Fruit fly (Drosophila melanogaster) whole organism, pupa: Measurements from ENCODE around the gene CG4287.

Experiments used
- CG10348 ChIP-seq: fragments of 200-800 bp; sonication (Bioruptor generic); IDR thresholded peaks from 2 replicates; pipeline ENCODE4 v1.3.6; 2022; ENCODE audit warnings: missing biosample characterization, missing genetic modification characterization
- CG8159 ChIP-seq: fragments of 200-800 bp; sonication (Bioruptor generic); optimal IDR thresholded peaks from 3 replicates; lab custom pipeline; 2018; ENCODE audit warnings: missing biosample characterization, mild to moderate bottlenecking, missing genetic modification characterization, moderate library complexity
- D1 ChIP-seq: fragments of 200-800 bp; sonication (Bioruptor generic); optimal IDR thresholded peaks from 2 replicates; lab custom pipeline; 2018; ENCODE audit warnings: missing biosample characterization, mild to moderate bottlenecking, missing genetic modification characterization, moderate library complexity
- rn ChIP-seq: fragments of 200-800 bp; sonication (Bioruptor generic); IDR thresholded peaks from 2 replicates; pipeline ENCODE4 v1.3.6; 2022; ENCODE audit warnings: missing biosample characterization, missing genetic modification characterization

- TF ChIP-seq CG10348 (GFP tag; lab: Robert Waterston, UW) (no peak), CG8159 (tag; lab: Kevin White, UChicago) (no peak), rn (no peak), D1 (no peak)
These were observed 45.4 kb upstream of the CG4287 start, which contains the start of gene GATAe for dm6 chr3R:16009030-16009429.
